Worm (Caenorhabditis elegans) whole organism, mixed stage, embryonic: ENCODE results near the gene F54D10.5.

ENCODE experiments used
- M03D4.4 ChIP-seq: sonication (generic microtip); optimal IDR thresholded peaks from 2 replicates; lab custom pipeline; 2017; ENCODE audit warnings: mild to moderate bottlenecking, missing genetic modification characterization, missing compliant biosample characterization
- blmp-1 ChIP-seq: fragments of 150-350 bp; optimal IDR thresholded peaks from 2 replicates; lab custom pipeline; 2014; ENCODE audit warnings: missing biosample characterization, missing genetic modification characterization
- ceh-39 ChIP-seq: fragments of 150-350 bp; optimal IDR thresholded peaks from 2 replicates; lab custom pipeline; 2014; ENCODE audit warnings: missing biosample characterization, missing genetic modification characterization
- ceh-43 ChIP-seq: fragments of 200-800 bp; sonication (Bioruptor generic); optimal IDR thresholded peaks from 2 replicates; lab custom pipeline; 2018; ENCODE audit warnings: mild to moderate bottlenecking, missing genetic modification characterization, moderate library complexity, missing compliant biosample characterization
- ceh-83 ChIP-seq: fragments of 200-800 bp; sonication (Bioruptor generic); optimal IDR thresholded peaks from 2 replicates; lab custom pipeline; 2018; ENCODE audit warnings: mild to moderate bottlenecking, missing genetic modification characterization, missing compliant biosample characterization
- ces-1 ChIP-seq: fragments of 150-350 bp; optimal IDR thresholded peaks from 2 replicates; lab custom pipeline; 2014; ENCODE audit warnings: missing biosample characterization, missing genetic modification reagents, missing genetic modification characterization
- cnd-1 ChIP-seq: fragments of 200-800 bp; sonication (Bioruptor generic); optimal IDR thresholded peaks from 2 replicates; lab custom pipeline; 2018; ENCODE audit warnings: mild to moderate bottlenecking, missing genetic modification characterization, missing compliant biosample characterization
- drap-1 ChIP-seq: fragments of 200-800 bp; sonication (Bioruptor generic); optimal IDR thresholded peaks from 3 replicates; lab custom pipeline; 2018; ENCODE audit warnings: mild to moderate bottlenecking, missing genetic modification characterization, missing compliant biosample characterization
- elt-1 ChIP-seq: sonication (generic microtip); optimal IDR thresholded peaks from 2 replicates; lab custom pipeline; 2017; ENCODE audit warnings: missing genetic modification characterization, mild to moderate bottlenecking, missing compliant biosample characterization, antibody characterized with exemption, moderate library complexity, borderline replicate concordance; ENCODE audit not compliant: insufficient read depth
- elt-3 ChIP-seq: fragments of 150-350 bp; optimal IDR thresholded peaks from 2 replicates; lab custom pipeline; 2014; ENCODE audit warnings: missing biosample characterization, missing genetic modification characterization
- flh-1 ChIP-seq: fragments of 200-800 bp; sonication (Bioruptor generic); optimal IDR thresholded peaks from 2 replicates; lab custom pipeline; 2018; ENCODE audit warnings: mild to moderate bottlenecking, missing genetic modification characterization, moderate library complexity, missing compliant biosample characterization
- ham-2 ChIP-seq: fragments of 200-800 bp; sonication (Bioruptor generic); optimal IDR thresholded peaks from 2 replicates; lab custom pipeline; 2018; ENCODE audit warnings: mild to moderate bottlenecking, missing genetic modification characterization, missing compliant biosample characterization
- hlh-1 ChIP-seq: fragments of 150-350 bp; optimal IDR thresholded peaks from 2 replicates; lab custom pipeline; 2014; ENCODE audit warnings: missing biosample characterization, missing genetic modification reagents, missing genetic modification characterization
- lin-13 ChIP-seq: fragments of 150-350 bp; optimal IDR thresholded peaks from 2 replicates; lab custom pipeline; 2014; ENCODE audit warnings: missing biosample characterization, missing genetic modification characterization
- lin-32 ChIP-seq: fragments of 200-800 bp; sonication (Bioruptor generic); optimal IDR thresholded peaks from 2 replicates; lab custom pipeline; 2018; ENCODE audit warnings: mild to moderate bottlenecking, missing genetic modification characterization, missing compliant biosample characterization
- lsy-2 ChIP-seq: fragments of 150-350 bp; optimal IDR thresholded peaks from 2 replicates; lab custom pipeline; 2014; ENCODE audit warnings: missing biosample characterization, missing genetic modification characterization
- mab-5 ChIP-seq: fragments of 150-350 bp; optimal IDR thresholded peaks from 2 replicates; lab custom pipeline; 2014; ENCODE audit warnings: missing biosample characterization, missing genetic modification characterization
- mep-1 ChIP-seq: fragments of 150-350 bp; optimal IDR thresholded peaks from 2 replicates; lab custom pipeline; 2017; ENCODE audit warnings: missing biosample characterization, missing genetic modification reagents, missing genetic modification characterization, inconsistent platforms
- mls-2 ChIP-seq: sonication (generic microtip); optimal IDR thresholded peaks from 2 replicates; lab custom pipeline; 2016; ENCODE audit warnings: mild to moderate bottlenecking, missing genetic modification characterization, moderate library complexity, missing compliant biosample characterization
- nhr-12 ChIP-seq: fragments of 150-350 bp; optimal IDR thresholded peaks from 2 replicates; lab custom pipeline; 2014; ENCODE audit warnings: missing biosample characterization, missing genetic modification characterization
- nhr-2 ChIP-seq: fragments of 150-350 bp; optimal IDR thresholded peaks from 2 replicates; lab custom pipeline; 2014; ENCODE audit warnings: missing biosample characterization, missing genetic modification characterization
- nhr-237 ChIP-seq: fragments of 150-350 bp; optimal IDR thresholded peaks from 2 replicates; lab custom pipeline; 2014; ENCODE audit warnings: missing biosample characterization, missing genetic modification characterization
- nhr-28 ChIP-seq: fragments of 150-350 bp; optimal IDR thresholded peaks from 2 replicates; lab custom pipeline; 2014; ENCODE audit warnings: missing biosample characterization, missing genetic modification characterization
- nhr-76 ChIP-seq: sonication (generic microtip); optimal IDR thresholded peaks from 2 replicates; lab custom pipeline; 2017; ENCODE audit warnings: missing biosample characterization, missing genetic modification characterization
- pha-4 ChIP-seq: fragments of 150-350 bp; optimal IDR thresholded peaks from 2 replicates; lab custom pipeline; 2018; ENCODE audit warnings: missing biosample characterization, missing genetic modification reagents, missing genetic modification characterization
- sem-2 ChIP-seq: fragments of 200-800 bp; sonication (Bioruptor generic); optimal IDR thresholded peaks from 2 replicates; lab custom pipeline; 2018; ENCODE audit warnings: mild to moderate bottlenecking, missing genetic modification characterization, missing compliant biosample characterization
- snpc-4 ChIP-seq: fragments of 150-350 bp; optimal IDR thresholded peaks from 2 replicates; lab custom pipeline; 2014; ENCODE audit warnings: missing biosample characterization, missing genetic modification characterization
- sptf-1 ChIP-seq: sonication (generic microtip); optimal IDR thresholded peaks from 2 replicates; lab custom pipeline; 2017; ENCODE audit warnings: mild to moderate bottlenecking, missing genetic modification characterization, moderate library complexity, missing compliant biosample characterization
- tbx-8 ChIP-seq: fragments of 200-800 bp; sonication (Bioruptor generic); optimal IDR thresholded peaks from 2 replicates; lab custom pipeline; 2018; ENCODE audit warnings: mild to moderate bottlenecking, missing genetic modification characterization, moderate library complexity, missing compliant biosample characterization
- unc-120 ChIP-seq: sonication (generic microtip); optimal IDR thresholded peaks from 2 replicates; lab custom pipeline; 2017; ENCODE audit warnings: missing genetic modification characterization, missing compliant biosample characterization; ENCODE audit not compliant: poor library complexity, severe bottlenecking
- unc-39 ChIP-seq: fragments of 150-350 bp; optimal IDR thresholded peaks from 2 replicates; lab custom pipeline; 2014; ENCODE audit warnings: missing biosample characterization, missing genetic modification characterization
- unc-62 ChIP-seq: fragments of 150-350 bp; optimal IDR thresholded peaks from 2 replicates; lab custom pipeline; 2014; ENCODE audit warnings: missing biosample characterization, missing genetic modification reagents, missing genetic modification characterization
- zip-8 ChIP-seq: fragments of 150-350 bp; optimal IDR thresholded peaks from 2 replicates; lab custom pipeline; 2014; ENCODE audit warnings: missing biosample characterization, missing genetic modification characterization
- ztf-11 ChIP-seq: fragments of 150-350 bp; optimal IDR thresholded peaks from 2 replicates; lab custom pipeline; 2014; ENCODE audit warnings: missing biosample characterization, missing genetic modification characterization

The F54D10.5 gene

ce11 chrII:3808104-3808503 is at the start of gene F54D10.5:
Gene F54D10.5 (minus strand): TSS chrII:3808177.
- TF ChIP-seq mep-1 (tag; lab: Kevin White, UChicago) (peak; percentile 91), unc-39 (no peak), nhr-237 (tag; lab: Kevin White, UChicago) (peak; percentile 60), ceh-83 (no peak), lin-13 (tag; lab: Kevin White, UChicago) (peak; percentile 30), nhr-2 (tag; lab: Kevin White, UChicago) (peak; percentile 18), tbx-8 (GFP tag; lab: Kevin White, UChicago) (no peak), pha-4 (tag; lab: Kevin White, UChicago) (no peak), ceh-39 (tag; lab: Kevin White, UChicago) (no peak), nhr-28 (tag; lab: Kevin White, UChicago) (no peak), lin-32 (GFP tag; lab: Kevin White, UChicago) (no peak), lsy-2 (tag; lab: Kevin White, UChicago) (peak; percentile 58), mab-5 (tag; lab: Kevin White, UChicago) (peak; percentile 40), sptf-1 (peak; percentile 43), hlh-1 (tag; lab: Kevin White, UChicago) (peak; percentile 52), ces-1 (GFP tag; lab: Kevin White, UChicago) (no peak), nhr-76 (no peak)
- TF ChIP-seq, all 35 proteins: peak for 8

ce11 chrII:3852654-3853053 is 44.7 kb upstream of the F54D10.5 start, which contains the start of gene nhr-257:
Gene nhr-257 (plus strand): TSS chrII:3852954.
- no peak for TF ChIP-seq sem-2
- no peak for TF ChIP-seq flh-1 (GFP tag; lab: Kevin White, UChicago)
- TF ChIP-seq ceh-83 = no peak
- no peak for TF ChIP-seq cnd-1 (tag; lab: Kevin White, UChicago)
- no peak for TF ChIP-seq nhr-2 (tag; lab: Kevin White, UChicago)
- no peak for TF ChIP-seq snpc-4
- TF ChIP-seq tbx-8 (GFP tag; lab: Kevin White, UChicago) = no peak
- TF ChIP-seq nhr-12 = no peak
- no peak for TF ChIP-seq elt-3 (tag; lab: Kevin White, UChicago)
- no peak for TF ChIP-seq nhr-28 (tag; lab: Kevin White, UChicago)
- TF ChIP-seq unc-120 (tag; lab: Kevin White, UChicago) = no peak
- no peak for TF ChIP-seq M03D4.4 (tag; lab: Kevin White, UChicago)
- no peak for TF ChIP-seq ceh-43 (GFP tag; lab: Kevin White, UChicago)
- no peak for TF ChIP-seq drap-1 (GFP tag; lab: Kevin White, UChicago)
- TF ChIP-seq zip-8 (tag; lab: Kevin White, UChicago) = no peak
- no peak for TF ChIP-seq mab-5 (tag; lab: Kevin White, UChicago)
- no peak for TF ChIP-seq unc-39
- TF ChIP-seq nhr-237 (tag; lab: Kevin White, UChicago) = no peak
- TF ChIP-seq lsy-2 (tag; lab: Kevin White, UChicago) = no peak

ce11 chrII:3850655-3851054 is 42.7 kb upstream of the F54D10.5 start, which contains the start of gene nhr-72:
Gene nhr-72 (minus strand): TSS chrII:3850755.
- TF ChIP-seq nhr-76 = no peak
- TF ChIP-seq mab-5 (tag; lab: Kevin White, UChicago) = no peak
- TF ChIP-seq unc-62 = no peak
- TF ChIP-seq ces-1 (GFP tag; lab: Kevin White, UChicago) = no peak
- TF ChIP-seq nhr-28 (tag; lab: Kevin White, UChicago) = no peak
- no peak for TF ChIP-seq ztf-11
- no peak for TF ChIP-seq unc-39
- no peak for TF ChIP-seq elt-1 (tag; lab: Kevin White, UChicago)
- no peak for TF ChIP-seq mep-1 (tag; lab: Kevin White, UChicago)
- no peak for TF ChIP-seq mls-2 (tag; lab: Kevin White, UChicago)
- TF ChIP-seq lsy-2 (tag; lab: Kevin White, UChicago) = no peak
- TF ChIP-seq hlh-1 (tag; lab: Kevin White, UChicago) = no peak
- TF ChIP-seq unc-120 (tag; lab: Kevin White, UChicago) = no peak
- TF ChIP-seq zip-8 (tag; lab: Kevin White, UChicago) = no peak
- no peak for TF ChIP-seq ceh-83
- TF ChIP-seq cnd-1 (tag; lab: Kevin White, UChicago) = no peak
- TF ChIP-seq, all 35 proteins: peak for 0

- TF ChIP-seq mab-5 (tag; lab: Kevin White, UChicago) (no peak), ztf-11 (no peak), mep-1 (tag; lab: Kevin White, UChicago) (no peak), ceh-39 (tag; lab: Kevin White, UChicago) (no peak), unc-62 (no peak), ham-2 (no peak), ceh-43 (GFP tag; lab: Kevin White, UChicago) (no peak), elt-3 (tag; lab: Kevin White, UChicago) (no peak), ces-1 (GFP tag; lab: Kevin White, UChicago) (no peak), lin-13 (tag; lab: Kevin White, UChicago) (no peak), unc-39 (no peak), zip-8 (tag; lab: Kevin White, UChicago) (no peak), tbx-8 (GFP tag; lab: Kevin White, UChicago) (no peak), lin-32 (GFP tag; lab: Kevin White, UChicago) (no peak), blmp-1 (tag; lab: Kevin White, UChicago) (no peak), flh-1 (GFP tag; lab: Kevin White, UChicago) (no peak), drap-1 (GFP tag; lab: Kevin White, UChicago) (no peak), nhr-12 (no peak)
These were observed 38.1 kb upstream of the F54D10.5 start, which contains the start of gene C17A2.2 for ce11 chrII:3846028-3846427. Gene C17A2.2 (plus strand): TSS chrII:3846328.
